Fruit fly (Drosophila melanogaster): ENCODE data around the gene CG5157.

CG5157 gene

DNA sequence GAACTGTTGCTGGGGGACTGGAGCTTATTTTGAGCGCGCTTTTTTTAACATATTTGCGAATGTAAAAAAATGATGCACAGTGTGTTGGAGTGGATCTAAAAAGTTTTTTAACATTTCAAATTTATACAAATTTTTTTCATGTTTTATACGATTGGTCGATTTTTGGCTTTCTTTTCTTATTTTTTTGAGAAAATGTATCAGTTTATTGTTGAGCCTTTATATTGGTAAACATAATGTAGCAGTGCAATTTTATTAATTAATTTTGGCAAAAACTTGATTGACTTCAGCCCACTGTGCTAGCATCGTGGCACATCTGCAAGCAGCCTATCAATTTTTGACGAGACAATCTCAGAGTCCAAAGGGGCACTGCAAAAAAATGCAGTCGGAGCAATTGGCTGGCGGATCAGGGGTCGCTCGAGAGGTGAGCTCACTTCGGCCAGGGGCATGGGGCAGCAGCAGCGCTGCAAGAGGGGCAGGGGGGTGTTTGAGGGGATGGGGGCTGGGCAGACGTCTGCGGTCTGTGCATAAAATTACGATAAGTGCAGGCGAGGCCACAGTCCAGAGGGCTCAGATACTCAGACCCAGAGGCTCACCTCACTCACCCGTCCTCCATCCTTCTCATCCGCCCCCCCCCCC lies 38.1 kb upstream of the CG5157 start:
- no peak for TF ChIP-seq kay (GFP tag; ENCODE audit: borderline replicate concordance)
- TF ChIP-seq tj (GFP tag; optimal IDR thresholded peaks at IDR 0.05), result no peak
- TF ChIP-seq CG14711 (tag; optimal IDR thresholded peaks at IDR 0.05), result no peak
- no peak for TF ChIP-seq CG33017 (tag; optimal IDR thresholded peaks at IDR 0.05)
- no peak for TF ChIP-seq CG7101 (tag; optimal IDR thresholded peaks at IDR 0.05)
- no peak for TF ChIP-seq Hr96 (GFP tag; optimal IDR thresholded peaks at IDR 0.05)
- TF ChIP-seq bab1 (GFP tag; optimal IDR thresholded peaks at IDR 0.05), result no peak
- no peak for TF ChIP-seq CG11617 (GFP tag; optimal IDR thresholded peaks at IDR 0.05)
- no peak for TF ChIP-seq cnc (optimal IDR thresholded peaks at IDR 0.05)
- TF ChIP-seq ovo (GFP tag; optimal IDR thresholded peaks at IDR 0.05), result no peak
- no peak for TF ChIP-seq pad (GFP tag; optimal IDR thresholded peaks at IDR 0.05)
- TF ChIP-seq Crg-1 (GFP tag; optimal IDR thresholded peaks at IDR 0.05), result no peak
- no peak for TF ChIP-seq toe (GFP tag; optimal IDR thresholded peaks at IDR 0.05)
- no peak for TF ChIP-seq CG1620 (GFP tag; optimal IDR thresholded peaks at IDR 0.05)
- no peak for TF ChIP-seq CG7045 (GFP tag; optimal IDR thresholded peaks at IDR 0.05)
- no peak for TF ChIP-seq CG5204 (GFP tag; optimal IDR thresholded peaks at IDR 0.05)
- TF ChIP-seq Mnt (GFP tag; optimal IDR thresholded peaks at IDR 0.05), result no peak
- no peak for TF ChIP-seq cic (GFP tag; optimal IDR thresholded peaks at IDR 0.05)
- TF ChIP-seq CG12768 (GFP tag; optimal IDR thresholded peaks at IDR 0.05), result no peak

DNA sequence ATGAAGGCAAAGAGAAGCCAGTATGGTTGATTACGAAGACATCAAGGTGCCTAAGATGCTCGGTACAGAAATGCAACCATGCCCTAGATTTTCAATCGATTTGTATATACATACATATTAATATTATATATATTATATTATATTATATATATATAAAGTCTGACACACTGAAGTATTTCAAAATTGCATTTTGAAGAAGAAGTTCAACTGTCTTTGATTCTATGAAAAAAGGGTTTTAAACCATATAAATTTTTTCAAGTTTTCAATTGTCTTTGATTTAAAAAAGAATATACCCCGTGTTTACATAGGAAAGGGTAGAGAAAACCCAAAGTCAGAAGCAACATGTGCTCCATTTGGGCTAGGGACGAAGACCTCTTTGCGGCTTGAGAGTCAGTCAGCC lies 37.1 kb upstream of the CG5157 start:
- TF ChIP-seq CG33017 (tag; optimal IDR thresholded peaks at IDR 0.05), result no peak
- TF ChIP-seq tj (GFP tag; optimal IDR thresholded peaks at IDR 0.05), result no peak
- no peak for TF ChIP-seq cic (GFP tag; optimal IDR thresholded peaks at IDR 0.05)
- no peak for TF ChIP-seq CG5204 (GFP tag; optimal IDR thresholded peaks at IDR 0.05)

DNA sequence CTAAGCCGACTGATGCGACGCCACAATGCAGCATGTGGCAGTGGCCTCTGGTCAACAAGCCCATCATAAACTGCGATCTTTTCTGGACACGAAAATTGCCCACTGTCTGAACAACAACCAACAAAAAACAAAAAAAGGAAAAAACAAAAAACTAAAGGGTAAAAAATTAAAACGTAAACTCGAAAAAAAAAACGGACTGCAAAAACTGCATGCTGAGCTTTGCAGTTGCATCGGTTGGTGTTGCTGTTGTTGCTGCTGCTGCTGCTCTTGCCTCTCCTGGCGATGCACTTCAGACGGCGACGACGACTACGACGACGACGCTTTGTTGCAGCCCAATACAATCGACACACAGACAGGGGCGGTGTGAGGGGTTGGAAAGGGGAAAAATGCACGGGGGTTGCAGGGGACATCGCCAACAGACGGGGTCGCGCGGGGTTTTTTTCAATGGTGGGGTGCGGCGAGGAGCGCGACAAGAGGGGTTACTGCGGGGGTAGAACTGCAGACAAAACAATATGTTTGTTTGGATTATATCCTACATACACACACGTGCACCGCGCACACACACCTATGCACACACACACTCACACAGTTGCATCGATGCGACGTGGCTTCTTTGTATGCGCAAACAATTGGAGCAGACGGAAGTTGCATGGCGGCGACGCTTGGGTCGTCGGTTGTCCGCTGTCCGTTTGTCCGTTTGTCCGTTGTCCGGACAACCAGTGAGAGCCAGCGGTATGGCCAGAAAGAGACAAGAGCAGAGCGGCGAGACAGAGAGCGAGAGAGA lies 36.3 kb upstream of the CG5157 start:
- TF ChIP-seq tj (GFP tag; optimal IDR thresholded peaks at IDR 0.05) (no peak), CG33017 (tag; optimal IDR thresholded peaks at IDR 0.05) (no peak), CG1620 (GFP tag; optimal IDR thresholded peaks at IDR 0.05) (no peak), CG5204 (GFP tag; optimal IDR thresholded peaks at IDR 0.05) (no peak), cic (GFP tag; optimal IDR thresholded peaks at IDR 0.05) (no peak), kay (GFP tag; ENCODE audit: borderline replicate concordance) (no peak)

DNA sequence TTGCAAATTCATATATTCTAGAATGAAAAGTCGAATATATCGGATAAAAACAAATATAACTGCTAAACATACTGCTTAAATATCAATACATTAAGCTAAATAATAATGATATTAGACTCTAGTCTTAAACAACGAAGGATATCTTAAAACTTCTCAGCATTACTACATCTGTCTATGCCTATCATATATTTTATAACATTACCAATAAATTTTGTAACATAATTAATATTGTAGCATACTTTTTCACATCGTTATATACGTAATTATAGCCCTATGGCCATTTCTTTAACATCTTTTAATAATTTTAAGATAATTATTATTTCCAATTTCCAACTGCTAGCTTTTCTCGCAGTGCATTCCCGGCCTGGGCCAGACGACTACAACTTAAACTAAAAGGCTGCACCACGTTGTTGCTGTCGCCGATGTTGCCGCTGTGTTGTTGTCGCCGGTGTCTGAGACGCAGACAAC lies 35.2 kb upstream of the CG5157 start:
- TF ChIP-seq CG5204 (GFP tag; optimal IDR thresholded peaks at IDR 0.05) (no peak), cic (GFP tag; optimal IDR thresholded peaks at IDR 0.05) (no peak), pad (GFP tag; optimal IDR thresholded peaks at IDR 0.05) (no peak), CG1620 (GFP tag; optimal IDR thresholded peaks at IDR 0.05) (no peak), Hr96 (GFP tag; optimal IDR thresholded peaks at IDR 0.05) (no peak), toe (GFP tag; optimal IDR thresholded peaks at IDR 0.05) (no peak), kay (GFP tag; ENCODE audit: borderline replicate concordance) (no peak), ovo (GFP tag; optimal IDR thresholded peaks at IDR 0.05) (no peak), cnc (optimal IDR thresholded peaks at IDR 0.05) (no peak), CG33017 (tag; optimal IDR thresholded peaks at IDR 0.05) (no peak), Clk (GFP tag; optimal IDR thresholded peaks at IDR 0.05) (no peak), bab1 (GFP tag; optimal IDR thresholded peaks at IDR 0.05) (no peak), CG12768 (GFP tag; optimal IDR thresholded peaks at IDR 0.05) (no peak), CG14711 (tag; optimal IDR thresholded peaks at IDR 0.05) (no peak), CG7045 (GFP tag; optimal IDR thresholded peaks at IDR 0.05) (no peak)

DNA sequence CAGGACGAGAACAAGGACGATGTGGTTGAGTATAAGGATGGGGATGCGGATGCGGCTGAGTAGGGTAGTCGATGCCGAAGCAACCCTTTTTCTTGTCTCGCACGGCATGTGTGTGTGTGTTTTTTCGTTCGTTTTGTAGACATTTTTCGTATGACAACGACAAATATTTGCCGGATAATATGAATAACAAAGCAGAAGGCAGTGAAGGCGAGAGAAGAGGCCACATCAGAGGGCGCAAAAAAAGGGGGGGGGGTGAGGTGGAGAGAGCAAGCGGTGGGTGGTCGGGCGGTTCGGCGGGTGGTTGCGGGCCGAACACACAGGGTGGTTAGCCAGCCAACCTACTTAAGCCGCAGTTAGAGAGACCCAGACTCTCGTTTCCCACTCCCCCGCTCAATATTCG lies 34.7 kb upstream of the CG5157 start:
- TF ChIP-seq Mnt (GFP tag; optimal IDR thresholded peaks at IDR 0.05) (no peak), CG5204 (GFP tag; optimal IDR thresholded peaks at IDR 0.05) (no peak), CG12768 (GFP tag; optimal IDR thresholded peaks at IDR 0.05) (no peak), pad (GFP tag; optimal IDR thresholded peaks at IDR 0.05) (no peak), Crg-1 (GFP tag; optimal IDR thresholded peaks at IDR 0.05) (no peak), CG33017 (tag; optimal IDR thresholded peaks at IDR 0.05) (no peak), CG1620 (GFP tag; optimal IDR thresholded peaks at IDR 0.05) (no peak), kay (GFP tag; ENCODE audit: borderline replicate concordance) (no peak), CG11617 (GFP tag; optimal IDR thresholded peaks at IDR 0.05) (no peak), bab1 (GFP tag; optimal IDR thresholded peaks at IDR 0.05) (no peak), toe (GFP tag; optimal IDR thresholded peaks at IDR 0.05) (no peak), cnc (optimal IDR thresholded peaks at IDR 0.05) (no peak), cic (GFP tag; optimal IDR thresholded peaks at IDR 0.05) (no peak)

DNA sequence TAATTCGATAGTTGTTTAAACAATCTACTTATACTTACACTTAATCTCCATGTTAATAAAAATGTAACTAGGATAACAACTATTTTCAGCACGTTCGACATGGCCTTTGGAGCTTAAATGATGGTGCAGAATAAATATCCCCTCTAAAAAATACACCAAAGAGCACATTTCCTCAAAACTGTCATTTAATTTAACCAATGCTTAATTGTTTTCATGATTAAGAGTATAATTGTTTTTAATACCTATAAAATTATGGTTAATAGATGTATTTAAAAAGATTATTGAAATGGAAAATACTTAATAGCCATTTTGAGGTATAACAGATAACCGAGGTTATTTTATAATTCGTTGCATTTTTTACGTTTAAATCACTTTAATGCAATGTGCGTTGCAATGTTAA lies 33.6 kb upstream of the CG5157 start, which contains the start of gene CG33795:
Gene CG33795 (minus strand): TSS at position 101 of the 400 bp plus-strand sequence.
- TF ChIP-seq Crg-1 (GFP tag; optimal IDR thresholded peaks at IDR 0.05) (no peak), toe (GFP tag; optimal IDR thresholded peaks at IDR 0.05) (no peak), cnc (optimal IDR thresholded peaks at IDR 0.05) (no peak), CG7045 (GFP tag; optimal IDR thresholded peaks at IDR 0.05) (no peak), CG7101 (tag; optimal IDR thresholded peaks at IDR 0.05) (no peak), CG11617 (GFP tag; optimal IDR thresholded peaks at IDR 0.05) (no peak), kay (GFP tag; ENCODE audit: borderline replicate concordance) (no peak), Hr96 (GFP tag; optimal IDR thresholded peaks at IDR 0.05) (no peak), cic (GFP tag; optimal IDR thresholded peaks at IDR 0.05) (no peak), Mnt (GFP tag; optimal IDR thresholded peaks at IDR 0.05) (no peak), ovo (GFP tag; optimal IDR thresholded peaks at IDR 0.05) (no peak), pad (GFP tag; optimal IDR thresholded peaks at IDR 0.05) (no peak), CG1620 (GFP tag; optimal IDR thresholded peaks at IDR 0.05) (no peak), bab1 (GFP tag; optimal IDR thresholded peaks at IDR 0.05) (no peak), Clk (GFP tag; optimal IDR thresholded peaks at IDR 0.05) (no peak), CG5204 (GFP tag; optimal IDR thresholded peaks at IDR 0.05) (no peak), CG12768 (GFP tag; optimal IDR thresholded peaks at IDR 0.05) (no peak), CG14711 (tag; optimal IDR thresholded peaks at IDR 0.05) (no peak), tj (GFP tag; optimal IDR thresholded peaks at IDR 0.05) (no peak)
